Fruit fly (Drosophila melanogaster): ENCODE data around the gene CG15570.

DNA sequence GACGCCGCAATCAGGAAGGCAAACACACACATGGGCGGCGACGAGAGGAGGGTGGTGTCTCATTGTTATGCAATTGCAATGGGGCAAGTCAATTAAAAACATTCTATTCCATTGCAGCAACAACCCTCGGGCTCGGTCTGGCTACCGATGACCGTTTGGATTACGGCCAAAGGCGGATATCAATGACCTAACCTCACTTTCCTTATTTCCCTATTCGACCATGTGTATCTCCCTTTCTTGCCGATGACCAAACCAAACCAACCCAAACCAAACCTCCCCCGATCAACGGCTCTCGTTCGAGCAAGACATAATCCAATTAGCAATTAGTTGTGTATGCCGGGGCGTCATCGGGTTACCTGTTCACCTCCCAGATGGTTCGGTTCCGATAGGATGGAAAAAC is 19.2 kb upstream of the CG15570 start:
- TF ChIP-seq psq (optimal IDR thresholded peaks at IDR 0.05) (no peak), h (optimal IDR thresholded peaks at IDR 0.05) (no peak), insv (optimal IDR thresholded peaks at IDR 0.05) (no peak), Sin3A (optimal IDR thresholded peaks at IDR 0.05) (no peak), ttk (optimal IDR thresholded peaks at IDR 0.05) (no peak)
